Fruit fly (Drosophila melanogaster): ENCODE measurements around the gene CG9922.

DNA sequence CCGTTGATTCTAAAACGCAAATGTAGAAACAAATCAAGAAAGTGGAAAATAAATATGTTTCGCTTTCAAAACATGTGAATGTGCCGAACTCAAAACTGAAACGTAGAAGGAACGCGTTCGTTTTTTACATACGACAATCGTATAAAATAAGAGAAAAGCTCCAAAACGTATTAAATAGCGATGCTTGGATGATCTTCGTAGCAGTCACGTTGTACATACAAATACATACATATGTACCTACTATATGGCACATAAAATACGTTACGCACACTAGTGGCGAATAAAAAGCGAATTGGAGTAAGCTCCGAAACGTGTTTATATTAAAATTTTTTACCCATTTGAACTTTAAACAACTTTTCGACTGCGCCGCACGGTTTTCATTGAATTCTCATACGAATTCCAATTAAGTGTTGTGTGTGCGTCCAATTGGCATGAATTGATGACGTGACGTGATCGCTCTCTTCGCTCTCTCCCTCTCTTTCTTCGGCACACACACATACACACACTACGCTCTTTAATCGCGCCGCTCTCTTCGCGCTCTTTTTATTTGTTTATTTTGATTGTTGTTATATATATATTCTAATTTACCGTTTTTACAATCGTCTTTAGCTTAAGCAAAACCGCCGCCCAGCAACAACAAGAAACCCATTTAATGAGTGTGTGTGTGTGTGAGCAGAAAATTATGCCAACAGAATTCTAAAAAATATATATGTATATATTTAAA is 21.1 kb upstream of the CG9922 start:
- TF ChIP-seq EcR (GFP tag; optimal IDR thresholded peaks at IDR 0.05) (no peak), usp (GFP tag; optimal IDR thresholded peaks at IDR 0.05) (no peak), psq (optimal IDR thresholded peaks at IDR 0.05) (no peak), pan (optimal IDR thresholded peaks at IDR 0.05) (no peak)

All from whole organism.